Fruit fly (Drosophila melanogaster): ENCODE results near the gene CG15478.

CG15478 gene

DNA sequence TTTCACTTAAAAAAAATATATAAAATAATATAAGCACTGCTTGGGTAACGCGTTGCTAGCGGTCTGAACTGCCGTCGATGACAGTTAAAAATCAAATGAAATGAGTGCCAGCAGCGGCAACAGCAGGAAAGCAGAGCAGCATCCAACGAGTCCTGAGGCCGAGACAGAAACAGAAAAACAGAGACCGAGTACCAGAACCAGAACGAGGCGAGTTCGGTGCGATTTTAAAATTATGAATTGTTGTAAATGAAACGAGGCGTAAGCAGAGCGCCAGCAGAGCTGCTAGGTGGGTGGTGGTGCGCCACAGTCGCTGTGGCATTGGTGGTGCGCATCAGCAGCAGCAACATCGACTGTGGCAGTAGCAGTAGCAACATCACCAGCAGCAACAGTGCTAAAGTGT, at the start of gene CG15478:
Gene CG15478, minus strand, starts transcription at position 101 of the 400 bp plus-strand sequence.
- TF ChIP-seq EcR (GFP tag; optimal IDR thresholded peaks at IDR 0.05) (no peak), CG8478 (optimal IDR thresholded peaks at IDR 0.05) (no peak), usp (GFP tag; optimal IDR thresholded peaks at IDR 0.05) (no peak)

DNA sequence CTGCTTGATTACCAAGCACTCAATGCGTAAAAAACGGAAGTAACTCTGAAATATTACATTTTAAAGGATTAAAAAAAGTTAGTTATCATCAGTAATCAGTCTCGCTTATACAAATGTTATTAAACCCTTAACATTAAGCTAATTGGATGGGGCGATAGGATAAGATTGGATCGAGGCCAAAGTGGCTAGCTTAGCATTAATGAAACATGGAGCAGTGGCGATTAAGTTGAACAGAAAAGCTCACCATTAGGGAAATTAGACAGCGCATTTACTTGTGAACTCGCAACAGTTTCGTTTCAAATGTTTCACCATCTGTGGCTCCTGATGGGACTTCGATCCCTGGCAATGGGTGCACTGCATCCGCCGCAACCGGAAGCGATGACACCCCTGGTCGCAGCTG, 47.0 kb upstream of the CG15478 start, which contains the start of gene Ir7a:
Gene Ir7a, plus strand, starts transcription at position 301 of the 400 bp plus-strand sequence.
- TF ChIP-seq usp (GFP tag; optimal IDR thresholded peaks at IDR 0.05) (no peak), EcR (GFP tag; optimal IDR thresholded peaks at IDR 0.05) (no peak), CG8478 (optimal IDR thresholded peaks at IDR 0.05) (no peak), Dll (optimal IDR thresholded peaks at IDR 0.05) (no peak), psq (optimal IDR thresholded peaks at IDR 0.05) (no peak), pan (optimal IDR thresholded peaks at IDR 0.05) (no peak)

DNA sequence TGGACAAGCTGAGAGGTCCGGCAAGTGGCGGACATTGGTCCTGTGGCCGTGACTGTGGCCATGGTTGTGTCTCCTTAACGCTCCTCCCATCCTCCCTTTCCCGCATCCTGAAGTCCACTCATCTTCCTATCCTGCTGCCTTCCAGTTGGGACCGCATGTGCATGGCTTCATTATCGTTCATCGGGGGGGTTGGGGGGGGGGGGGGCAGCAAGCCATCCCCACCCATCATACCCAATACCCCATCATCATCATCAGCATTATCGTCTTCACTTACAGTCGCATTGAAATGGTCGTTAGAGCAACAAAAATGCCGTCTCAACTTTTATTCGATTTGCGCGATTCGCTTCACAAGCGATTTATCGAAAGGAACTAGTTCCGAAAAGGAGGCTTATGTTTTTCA, 28.6 kb upstream of the CG15478 start:
- TF ChIP-seq Dll (optimal IDR thresholded peaks at IDR 0.05) (no peak), EcR (GFP tag; optimal IDR thresholded peaks at IDR 0.05) (no peak), psq (optimal IDR thresholded peaks at IDR 0.05) (no peak), pan (optimal IDR thresholded peaks at IDR 0.05) (no peak), usp (GFP tag; optimal IDR thresholded peaks at IDR 0.05) (no peak), CG8478 (optimal IDR thresholded peaks at IDR 0.05) (no peak)

DNA sequence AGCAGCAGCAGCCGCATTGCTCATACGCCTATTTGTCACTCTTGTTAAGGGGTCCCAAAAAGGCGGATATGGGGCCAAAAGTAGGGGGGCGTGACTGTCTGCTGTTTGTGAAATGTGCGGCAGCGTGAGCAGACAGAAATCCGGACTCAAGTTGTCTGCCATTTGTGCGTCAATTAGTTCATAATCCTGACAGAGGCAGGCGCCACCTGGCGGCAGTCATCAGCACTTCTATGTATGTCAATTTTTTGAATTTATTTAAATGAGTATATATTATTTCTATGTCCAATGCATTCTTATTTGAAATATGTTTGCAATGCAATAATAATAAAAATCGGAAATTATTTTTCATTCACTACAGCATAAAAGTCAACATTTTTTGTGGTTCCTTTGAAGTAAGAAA, 26.3 kb upstream of the CG15478 start:
- no peak for TF ChIP-seq Dll (optimal IDR thresholded peaks at IDR 0.05)
- TF ChIP-seq EcR (GFP tag; optimal IDR thresholded peaks at IDR 0.05): no peak
- TF ChIP-seq CG8478 (optimal IDR thresholded peaks at IDR 0.05): no peak
- TF ChIP-seq psq (optimal IDR thresholded peaks at IDR 0.05): no peak
- no peak for TF ChIP-seq pan (optimal IDR thresholded peaks at IDR 0.05)

DNA sequence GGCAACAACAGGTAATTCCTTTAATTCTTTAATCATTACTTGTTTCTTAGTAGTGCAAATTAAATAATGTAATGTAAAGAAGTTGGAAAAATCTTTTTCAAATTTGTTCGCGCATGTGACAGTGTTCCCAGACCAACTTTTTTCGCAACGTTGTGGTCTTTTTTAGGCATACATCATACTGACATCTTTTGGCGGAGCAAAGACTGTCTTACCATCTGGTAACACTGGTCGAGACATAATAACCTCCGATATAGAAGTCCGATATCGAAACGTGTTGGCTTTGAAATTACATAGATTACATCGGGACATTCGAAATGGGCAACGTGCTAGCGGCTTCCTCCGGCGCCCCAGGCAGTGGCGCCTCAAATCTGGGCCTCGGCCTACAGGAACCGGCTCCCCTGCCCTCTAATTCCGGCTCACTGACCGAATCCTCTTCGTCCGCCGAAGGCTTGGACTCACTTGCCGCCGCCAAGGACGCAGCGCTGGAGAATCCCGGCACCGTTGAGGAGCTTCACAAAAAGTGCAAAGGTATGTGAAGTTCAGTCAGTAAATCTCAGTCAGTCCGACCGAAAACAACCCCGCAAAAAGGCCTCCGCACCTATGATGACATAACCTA, 19.5 kb upstream of the CG15478 start:
- no peak for TF ChIP-seq CG8478 (optimal IDR thresholded peaks at IDR 0.05)
- no peak for TF ChIP-seq pan (optimal IDR thresholded peaks at IDR 0.05)
- TF ChIP-seq usp (GFP tag; optimal IDR thresholded peaks at IDR 0.05): no peak
- TF ChIP-seq Dll (optimal IDR thresholded peaks at IDR 0.05): no peak
- no peak for TF ChIP-seq EcR (GFP tag; optimal IDR thresholded peaks at IDR 0.05)
- no peak for TF ChIP-seq psq (optimal IDR thresholded peaks at IDR 0.05)

DNA sequence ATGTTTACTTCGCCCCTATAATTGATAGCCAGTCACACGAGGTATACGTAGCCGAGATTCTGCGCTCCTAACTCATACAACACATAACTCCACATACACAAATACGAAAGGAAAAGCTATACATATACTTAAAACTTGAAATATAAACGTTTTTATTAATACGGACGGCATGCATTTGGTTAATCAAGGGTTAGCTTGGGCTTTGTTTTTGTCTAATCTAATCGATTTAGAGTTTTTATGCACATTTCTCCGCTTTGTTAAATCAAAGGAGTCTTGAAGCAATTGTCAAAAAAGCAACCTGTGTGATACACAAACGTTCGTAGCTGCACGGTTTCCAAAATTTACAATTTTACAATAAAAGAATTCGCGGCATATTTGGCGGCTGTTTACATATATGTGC, 18.9 kb upstream of the CG15478 start, which contains the start of gene Tom40:
Gene Tom40, plus strand, starts transcription at position 301 of the 400 bp plus-strand sequence.
- TF ChIP-seq psq (optimal IDR thresholded peaks at IDR 0.05): no peak
- TF ChIP-seq Dll (optimal IDR thresholded peaks at IDR 0.05): no peak
- no peak for TF ChIP-seq pan (optimal IDR thresholded peaks at IDR 0.05)
- TF ChIP-seq EcR (GFP tag; optimal IDR thresholded peaks at IDR 0.05): no peak
- no peak for TF ChIP-seq CG8478 (optimal IDR thresholded peaks at IDR 0.05)
- TF ChIP-seq usp (GFP tag; optimal IDR thresholded peaks at IDR 0.05): no peak

DNA sequence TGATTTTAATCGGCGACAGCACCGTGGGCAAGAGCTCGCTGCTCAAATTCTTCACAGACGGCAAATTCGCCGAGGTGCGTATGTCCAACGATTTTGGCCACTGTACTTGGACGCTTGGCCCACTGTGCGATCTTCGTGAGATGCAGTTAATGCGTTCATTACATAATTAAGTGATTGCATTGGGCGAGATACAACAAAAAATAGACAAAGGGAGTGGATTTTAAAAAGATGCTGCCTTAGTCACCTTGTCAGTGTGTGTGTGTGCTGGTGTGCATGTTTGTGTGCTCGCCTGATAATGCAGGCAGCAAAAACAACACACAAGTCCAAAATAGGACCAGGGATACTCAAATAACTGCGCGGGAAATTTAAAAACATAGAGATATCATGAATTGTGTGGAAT, 17.5 kb upstream of the CG15478 start:
- TF ChIP-seq usp (GFP tag; optimal IDR thresholded peaks at IDR 0.05) (no peak), pan (optimal IDR thresholded peaks at IDR 0.05) (no peak), Dll (optimal IDR thresholded peaks at IDR 0.05) (no peak), psq (optimal IDR thresholded peaks at IDR 0.05) (no peak), CG8478 (optimal IDR thresholded peaks at IDR 0.05) (no peak), EcR (GFP tag; optimal IDR thresholded peaks at IDR 0.05) (no peak)

DNA sequence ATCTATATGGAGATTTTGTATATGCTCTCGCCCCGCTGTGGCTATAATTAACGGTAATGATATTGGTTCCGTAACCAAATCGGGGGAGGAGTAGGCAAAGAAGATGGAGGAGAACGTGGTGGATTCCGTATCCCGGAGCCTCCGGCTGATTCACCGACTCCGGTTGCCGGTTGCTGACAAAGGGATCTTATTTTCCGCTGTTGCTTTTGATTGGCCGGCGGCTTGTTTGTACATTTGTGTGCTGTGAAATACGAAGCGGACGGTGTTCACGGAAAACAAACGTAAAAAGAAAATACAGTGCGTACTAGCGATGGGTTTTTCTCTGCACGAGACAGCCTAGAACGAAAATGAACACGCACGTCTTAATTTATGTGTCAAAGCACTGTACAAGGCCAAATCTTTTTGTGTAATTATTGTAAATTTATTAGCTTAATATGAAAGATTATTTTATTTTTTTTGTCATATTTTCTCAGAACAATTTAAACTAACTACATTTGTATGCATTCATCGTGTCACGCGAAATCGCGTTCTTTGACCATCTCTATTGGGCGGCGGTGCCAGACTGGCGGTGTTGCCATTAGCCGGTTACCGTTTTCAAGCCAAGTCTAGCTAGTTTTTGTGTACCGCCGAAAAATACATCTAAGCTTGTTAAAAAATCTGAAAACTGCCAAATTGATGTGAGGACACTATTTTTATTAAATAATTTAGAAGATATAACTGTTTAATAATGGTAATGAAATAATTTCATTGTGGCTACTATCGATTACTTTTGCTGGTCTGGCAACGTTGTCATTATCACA, 16.6 kb upstream of the CG15478 start, which contains the start of the genes Pdp and Rab39:
Gene Pdp, minus strand, starts transcription at position 521 of the 800 bp plus-strand sequence.
Gene Rab39, plus strand, starts transcription at position 793 of the 800 bp plus-strand sequence.
- no peak for TF ChIP-seq psq (optimal IDR thresholded peaks at IDR 0.05)

DNA sequence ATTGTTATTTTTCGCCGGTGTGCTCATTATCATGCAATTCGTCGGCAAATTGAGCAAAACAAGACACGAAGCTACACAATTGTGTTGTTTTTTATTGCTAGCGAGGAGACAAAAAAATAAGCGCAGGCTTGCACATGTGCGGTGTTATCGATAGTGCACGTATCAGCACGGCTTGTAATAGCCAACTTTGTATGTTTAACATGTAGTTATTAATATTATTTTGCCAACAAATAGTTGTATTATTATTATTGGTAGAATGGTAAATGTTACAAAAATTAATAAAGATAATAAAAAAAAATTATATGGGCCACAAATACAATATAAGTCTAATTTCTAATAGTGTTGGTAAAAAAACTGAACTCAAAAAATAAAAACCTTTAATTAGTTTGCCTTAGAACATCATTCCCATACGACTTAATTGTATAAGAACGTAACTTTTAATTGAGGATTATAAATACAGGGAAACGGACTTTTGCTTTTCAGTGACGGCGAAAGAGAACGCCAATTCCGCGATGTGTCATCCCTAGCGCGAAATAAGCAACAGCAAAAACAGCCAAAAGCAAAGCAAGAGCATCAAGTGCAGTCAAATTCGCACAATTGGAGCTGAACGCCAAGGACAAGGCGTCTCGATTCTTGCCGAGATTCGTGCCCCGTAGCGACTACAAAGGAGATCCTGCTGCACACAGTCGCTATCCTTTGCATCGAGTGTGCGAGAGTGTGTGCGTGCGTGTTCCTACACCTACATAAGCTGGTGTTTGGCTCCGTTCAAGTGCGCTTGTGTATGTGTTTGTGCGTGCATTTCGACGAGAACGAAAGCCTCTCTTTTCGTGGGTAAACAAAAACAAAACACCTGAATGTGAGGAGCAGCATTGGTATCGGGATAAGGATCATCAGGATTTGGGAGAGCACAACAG, 10.8 kb upstream of the CG15478 start, which contains the start of the genes NELF-B and CG12155:
Gene NELF-B, minus strand, starts transcription at position 111 of the 914 bp plus-strand sequence.
Gene CG12155, plus strand, starts transcription at position 505 of the 914 bp plus-strand sequence.
- TF ChIP-seq psq (optimal IDR thresholded peaks at IDR 0.05) (no peak), EcR (GFP tag; optimal IDR thresholded peaks at IDR 0.05) (no peak), CG8478 (optimal IDR thresholded peaks at IDR 0.05) (no peak), usp (GFP tag; optimal IDR thresholded peaks at IDR 0.05) (no peak), Dll (optimal IDR thresholded peaks at IDR 0.05) (no peak), pan (optimal IDR thresholded peaks at IDR 0.05) (no peak)

DNA sequence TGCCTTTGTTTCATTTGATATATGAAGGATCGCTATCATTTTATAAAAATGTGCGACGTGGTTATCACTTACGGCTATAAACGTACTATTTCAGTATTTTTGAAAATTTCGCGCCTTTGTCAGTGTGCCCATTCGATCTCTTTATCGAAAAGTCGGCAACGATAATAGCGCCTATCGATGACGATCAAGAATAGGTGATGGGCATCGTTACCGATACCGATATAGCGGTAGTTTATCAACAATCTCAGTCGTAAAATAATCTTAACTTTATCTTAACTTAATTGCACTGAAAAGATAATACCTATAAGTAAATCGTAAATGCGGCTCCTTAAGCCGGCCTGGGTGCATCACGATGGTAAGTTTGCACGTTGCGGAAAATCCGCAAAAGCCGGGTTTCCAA, 4.2 kb upstream of the CG15478 start, which contains the start of gene Hira:
Gene Hira, plus strand, starts transcription at position 215 of the 400 bp plus-strand sequence.
- TF ChIP-seq usp (GFP tag; optimal IDR thresholded peaks at IDR 0.05) (no peak), CG8478 (optimal IDR thresholded peaks at IDR 0.05) (no peak), Dll (optimal IDR thresholded peaks at IDR 0.05) (no peak)

DNA sequence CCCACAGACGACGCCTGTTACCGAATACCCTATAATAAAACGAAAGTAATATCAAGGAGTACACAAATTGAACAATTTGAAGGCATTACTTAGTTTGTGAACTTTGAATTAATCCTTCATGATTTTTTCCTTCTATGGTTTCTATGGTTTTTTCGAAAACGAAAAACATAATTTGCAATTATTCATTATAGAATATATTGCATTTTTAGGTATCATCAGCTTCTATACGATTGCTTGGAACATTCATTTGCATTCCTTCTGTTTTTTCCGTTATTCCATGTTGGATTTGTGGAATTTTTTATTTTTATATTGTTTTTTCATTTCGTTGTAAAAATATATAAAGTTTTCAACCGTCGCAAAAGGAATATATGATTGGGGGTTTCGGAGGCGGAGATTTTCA, 2.3 kb downstream of the CG15478 start:
- no peak for TF ChIP-seq psq (optimal IDR thresholded peaks at IDR 0.05)
- no peak for TF ChIP-seq EcR (GFP tag; optimal IDR thresholded peaks at IDR 0.05)
- no peak for TF ChIP-seq pan (optimal IDR thresholded peaks at IDR 0.05)
- TF ChIP-seq Dll (optimal IDR thresholded peaks at IDR 0.05): no peak
- TF ChIP-seq usp (GFP tag; optimal IDR thresholded peaks at IDR 0.05): no peak
- TF ChIP-seq CG8478 (optimal IDR thresholded peaks at IDR 0.05): no peak

Data from whole organism.